Worm (Caenorhabditis elegans) whole organism, mixed stage, embryonic: Measurements from ENCODE around the gene gst-38.

Experiments
- M03D4.4 ChIP-seq: sonication (generic microtip); optimal IDR thresholded peaks from 2 replicates; lab custom pipeline; 2017; ENCODE audit warnings: mild to moderate bottlenecking, missing genetic modification characterization, missing compliant biosample characterization
- bed-3 ChIP-seq: fragments of 200-800 bp; sonication (Bioruptor generic); optimal IDR thresholded peaks from 3 replicates; lab custom pipeline; 2018; ENCODE audit warnings: mild to moderate bottlenecking, missing genetic modification characterization, moderate library complexity, missing compliant biosample characterization
- blmp-1 ChIP-seq: fragments of 150-350 bp; optimal IDR thresholded peaks from 2 replicates; lab custom pipeline; 2014; ENCODE audit warnings: missing biosample characterization, missing genetic modification characterization
- ceh-43 ChIP-seq: fragments of 200-800 bp; sonication (Bioruptor generic); optimal IDR thresholded peaks from 2 replicates; lab custom pipeline; 2018; ENCODE audit warnings: mild to moderate bottlenecking, missing genetic modification characterization, moderate library complexity, missing compliant biosample characterization
- ces-1 ChIP-seq: fragments of 150-350 bp; optimal IDR thresholded peaks from 2 replicates; lab custom pipeline; 2014; ENCODE audit warnings: missing biosample characterization, missing genetic modification reagents, missing genetic modification characterization
- cnd-1 ChIP-seq: fragments of 200-800 bp; sonication (Bioruptor generic); optimal IDR thresholded peaks from 2 replicates; lab custom pipeline; 2018; ENCODE audit warnings: mild to moderate bottlenecking, missing genetic modification characterization, missing compliant biosample characterization
- drap-1 ChIP-seq: fragments of 200-800 bp; sonication (Bioruptor generic); optimal IDR thresholded peaks from 3 replicates; lab custom pipeline; 2018; ENCODE audit warnings: mild to moderate bottlenecking, missing genetic modification characterization, missing compliant biosample characterization
- elt-1 ChIP-seq: sonication (generic microtip); optimal IDR thresholded peaks from 2 replicates; lab custom pipeline; 2017; ENCODE audit warnings: missing genetic modification characterization, mild to moderate bottlenecking, missing compliant biosample characterization, antibody characterized with exemption, moderate library complexity, borderline replicate concordance; ENCODE audit not compliant: insufficient read depth
- elt-3 ChIP-seq: fragments of 150-350 bp; optimal IDR thresholded peaks from 2 replicates; lab custom pipeline; 2014; ENCODE audit warnings: missing biosample characterization, missing genetic modification characterization
- ham-2 ChIP-seq: fragments of 200-800 bp; sonication (Bioruptor generic); optimal IDR thresholded peaks from 2 replicates; lab custom pipeline; 2018; ENCODE audit warnings: mild to moderate bottlenecking, missing genetic modification characterization, missing compliant biosample characterization
- hlh-1 ChIP-seq: fragments of 150-350 bp; optimal IDR thresholded peaks from 2 replicates; lab custom pipeline; 2014; ENCODE audit warnings: missing biosample characterization, missing genetic modification reagents, missing genetic modification characterization
- lin-13 ChIP-seq: fragments of 150-350 bp; optimal IDR thresholded peaks from 2 replicates; lab custom pipeline; 2014; ENCODE audit warnings: missing biosample characterization, missing genetic modification characterization
- lin-32 ChIP-seq: fragments of 200-800 bp; sonication (Bioruptor generic); optimal IDR thresholded peaks from 2 replicates; lab custom pipeline; 2018; ENCODE audit warnings: mild to moderate bottlenecking, missing genetic modification characterization, missing compliant biosample characterization
- lsy-2 ChIP-seq: fragments of 150-350 bp; optimal IDR thresholded peaks from 2 replicates; lab custom pipeline; 2014; ENCODE audit warnings: missing biosample characterization, missing genetic modification characterization
- mep-1 ChIP-seq: fragments of 150-350 bp; optimal IDR thresholded peaks from 2 replicates; lab custom pipeline; 2017; ENCODE audit warnings: missing biosample characterization, missing genetic modification reagents, missing genetic modification characterization, inconsistent platforms
- nhr-12 ChIP-seq: fragments of 150-350 bp; optimal IDR thresholded peaks from 2 replicates; lab custom pipeline; 2014; ENCODE audit warnings: missing biosample characterization, missing genetic modification characterization
- nhr-2 ChIP-seq: fragments of 150-350 bp; optimal IDR thresholded peaks from 2 replicates; lab custom pipeline; 2014; ENCODE audit warnings: missing biosample characterization, missing genetic modification characterization
- nhr-237 ChIP-seq: fragments of 150-350 bp; optimal IDR thresholded peaks from 2 replicates; lab custom pipeline; 2014; ENCODE audit warnings: missing biosample characterization, missing genetic modification characterization
- nhr-28 ChIP-seq: fragments of 150-350 bp; optimal IDR thresholded peaks from 2 replicates; lab custom pipeline; 2014; ENCODE audit warnings: missing biosample characterization, missing genetic modification characterization
- nhr-76 ChIP-seq: sonication (generic microtip); optimal IDR thresholded peaks from 2 replicates; lab custom pipeline; 2017; ENCODE audit warnings: missing biosample characterization, missing genetic modification characterization
- pha-4 ChIP-seq: fragments of 150-350 bp; optimal IDR thresholded peaks from 2 replicates; lab custom pipeline; 2018; ENCODE audit warnings: missing biosample characterization, missing genetic modification reagents, missing genetic modification characterization
- sem-2 ChIP-seq: fragments of 200-800 bp; sonication (Bioruptor generic); optimal IDR thresholded peaks from 2 replicates; lab custom pipeline; 2018; ENCODE audit warnings: mild to moderate bottlenecking, missing genetic modification characterization, missing compliant biosample characterization
- snpc-4 ChIP-seq: fragments of 150-350 bp; optimal IDR thresholded peaks from 2 replicates; lab custom pipeline; 2014; ENCODE audit warnings: missing biosample characterization, missing genetic modification characterization
- sptf-1 ChIP-seq: sonication (generic microtip); optimal IDR thresholded peaks from 2 replicates; lab custom pipeline; 2017; ENCODE audit warnings: mild to moderate bottlenecking, missing genetic modification characterization, moderate library complexity, missing compliant biosample characterization
- unc-120 ChIP-seq: sonication (generic microtip); optimal IDR thresholded peaks from 2 replicates; lab custom pipeline; 2017; ENCODE audit warnings: missing genetic modification characterization, missing compliant biosample characterization; ENCODE audit not compliant: poor library complexity, severe bottlenecking
- unc-39 ChIP-seq: fragments of 150-350 bp; optimal IDR thresholded peaks from 2 replicates; lab custom pipeline; 2014; ENCODE audit warnings: missing biosample characterization, missing genetic modification characterization
- unc-62 ChIP-seq: fragments of 150-350 bp; optimal IDR thresholded peaks from 2 replicates; lab custom pipeline; 2014; ENCODE audit warnings: missing biosample characterization, missing genetic modification reagents, missing genetic modification characterization
- zip-8 ChIP-seq: fragments of 150-350 bp; optimal IDR thresholded peaks from 2 replicates; lab custom pipeline; 2014; ENCODE audit warnings: missing biosample characterization, missing genetic modification characterization

gst-38 gene

ce11 chrV:15924307-15924706, 8.4 kb upstream of the gst-38 start, which contains the start of gene nhr-108:
Gene nhr-108, minus strand, starts transcription at chrV:15924472.
- no peak for TF ChIP-seq mep-1 (tag; lab: Kevin White, UChicago)

ce11 chrV:15922979-15923378, 7.1 kb upstream of the gst-38 start, which contains the start of gene F35E8.13:
Gene F35E8.13, plus strand, starts transcription at chrV:15923279.
- no peak for TF ChIP-seq unc-39 (tag; lab: Kevin White, UChicago)
- no peak for TF ChIP-seq lin-13 (tag; lab: Kevin White, UChicago)
- no peak for TF ChIP-seq lin-32 (GFP tag; lab: Kevin White, UChicago)
- TF ChIP-seq zip-8 (tag; lab: Kevin White, UChicago): no peak
- no peak for TF ChIP-seq nhr-2
- TF ChIP-seq nhr-76 (tag; lab: Kevin White, UChicago): no peak
- no peak for TF ChIP-seq elt-1 (tag; lab: Kevin White, UChicago)
- TF ChIP-seq unc-120 (tag; lab: Kevin White, UChicago): no peak
- TF ChIP-seq sem-2 (GFP tag; lab: Kevin White, UChicago): no peak
- no peak for TF ChIP-seq ces-1 (GFP tag; lab: Kevin White, UChicago)
- no peak for TF ChIP-seq hlh-1 (tag; lab: Kevin White, UChicago)
- no peak for TF ChIP-seq drap-1 (GFP tag; lab: Kevin White, UChicago)

ce11 chrV:15921102-15921501, 5.2 kb upstream of the gst-38 start, which contains the start of gene cdr-1:
Gene cdr-1, plus strand, starts transcription at chrV:15921309.
- TF ChIP-seq nhr-237 (tag; lab: Kevin White, UChicago) (no peak), unc-62 (GFP tag; lab: Kevin White, UChicago) (no peak), mep-1 (tag; lab: Kevin White, UChicago) (no peak), ham-2 (GFP tag; lab: Kevin White, UChicago) (no peak), elt-3 (tag; lab: Kevin White, UChicago) (no peak), nhr-12 (tag; lab: Kevin White, UChicago) (no peak), sptf-1 (tag; lab: Kevin White, UChicago) (no peak), zip-8 (tag; lab: Kevin White, UChicago) (no peak), blmp-1 (tag; lab: Kevin White, UChicago) (no peak), bed-3 (GFP tag; lab: Kevin White, UChicago) (no peak), lin-13 (tag; lab: Kevin White, UChicago) (no peak), ceh-43 (GFP tag; lab: Kevin White, UChicago) (no peak), nhr-28 (tag; lab: Kevin White, UChicago) (no peak), nhr-2 (no peak), lsy-2 (tag; lab: Kevin White, UChicago) (no peak), snpc-4 (tag; lab: Kevin White, UChicago) (no peak), lin-32 (GFP tag; lab: Kevin White, UChicago) (no peak)

- TF ChIP-seq hlh-1 (tag; lab: Kevin White, UChicago): no peak
- no peak for TF ChIP-seq unc-39 (tag; lab: Kevin White, UChicago)
- no peak for TF ChIP-seq sem-2 (GFP tag; lab: Kevin White, UChicago)
- no peak for TF ChIP-seq ham-2 (GFP tag; lab: Kevin White, UChicago)
These were observed 4.4 kb upstream of the gst-38 start, which contains the start of gene F35E8.10 for ce11 chrV:15920273-15920672. Gene F35E8.10, minus strand, starts transcription at chrV:15920373.

- no peak for TF ChIP-seq elt-3 (tag; lab: Kevin White, UChicago)
These were observed 1.6 kb upstream of the gst-38 start, which contains the start of gene F35E8.9 for ce11 chrV:15917458-15917857. Gene F35E8.9, minus strand, starts transcription at chrV:15917558.

ce11 chrV:15915307-15915706, 563 bp downstream of the gst-38 start:
- no peak for TF ChIP-seq elt-1 (tag; lab: Kevin White, UChicago)
- TF ChIP-seq drap-1 (GFP tag; lab: Kevin White, UChicago): no peak
- no peak for TF ChIP-seq bed-3 (GFP tag; lab: Kevin White, UChicago)
- TF ChIP-seq unc-120 (tag; lab: Kevin White, UChicago): no peak
- no peak for TF ChIP-seq pha-4 (tag; lab: Kevin White, UChicago)
- no peak for TF ChIP-seq ceh-43 (GFP tag; lab: Kevin White, UChicago)
- TF ChIP-seq lsy-2 (tag; lab: Kevin White, UChicago): no peak
- TF ChIP-seq ham-2 (GFP tag; lab: Kevin White, UChicago): no peak
- TF ChIP-seq sem-2 (GFP tag; lab: Kevin White, UChicago): no peak
- TF ChIP-seq sptf-1 (tag; lab: Kevin White, UChicago): no peak
- no peak for TF ChIP-seq cnd-1 (tag; lab: Kevin White, UChicago)
- no peak for TF ChIP-seq M03D4.4 (tag; lab: Kevin White, UChicago)
- no peak for TF ChIP-seq nhr-237 (tag; lab: Kevin White, UChicago)
